Worm (Caenorhabditis elegans) whole organism, late embryonic: Measurements from ENCODE around the gene gcy-12.

Experiments
- Y22D7AL.16 ChIP-seq: sonication (generic microtip); optimal IDR thresholded peaks from 2 replicates; lab custom pipeline; 2016; ENCODE audit warnings: missing genetic modification characterization, missing compliant biosample characterization
- ceh-2 ChIP-seq: sonication (generic microtip); optimal IDR thresholded peaks from 2 replicates; lab custom pipeline; 2016; ENCODE audit warnings: missing genotype, missing genetic modification characterization, missing compliant biosample characterization
- ceh-34 ChIP-seq: sonication (generic microtip); optimal IDR thresholded peaks from 2 replicates; lab custom pipeline; 2016; ENCODE audit warnings: mild to moderate bottlenecking, missing genetic modification characterization, missing compliant biosample characterization
- dmd-4 ChIP-seq: sonication (generic microtip); optimal IDR thresholded peaks from 2 replicates; lab custom pipeline; 2016; ENCODE audit warnings: borderline replicate concordance, missing genetic modification characterization, missing compliant biosample characterization
- elt-2 ChIP-seq: sonication (generic microtip); optimal IDR thresholded peaks from 2 replicates; lab custom pipeline; 2016; ENCODE audit warnings: missing genetic modification reagents, missing genetic modification characterization, missing compliant biosample characterization
- ets-4 ChIP-seq: sonication (generic microtip); optimal IDR thresholded peaks from 2 replicates; lab custom pipeline; 2016; ENCODE audit warnings: missing genetic modification characterization, missing compliant biosample characterization
- nhr-11 ChIP-seq: fragments of 150-350 bp; optimal IDR thresholded peaks from 2 replicates; lab custom pipeline; 2014; ENCODE audit warnings: missing biosample characterization, missing genetic modification characterization
- pha-4 ChIP-seq: fragments of 150-350 bp; optimal IDR thresholded peaks from 2 replicates; lab custom pipeline; 2018; ENCODE audit warnings: missing biosample characterization, missing genetic modification reagents, missing genetic modification characterization
- pqm-1 ChIP-seq: sonication (generic microtip); optimal IDR thresholded peaks from 2 replicates; lab custom pipeline; 2016; ENCODE audit warnings: missing genetic modification characterization, missing compliant biosample characterization
- rnt-1 ChIP-seq: sonication (generic microtip); optimal IDR thresholded peaks from 2 replicates; lab custom pipeline; 2016; ENCODE audit warnings: missing genetic modification characterization, missing compliant biosample characterization
- tbx-2 ChIP-seq: sonication (generic microtip); optimal IDR thresholded peaks from 2 replicates; lab custom pipeline; 2016; ENCODE audit warnings: missing genetic modification characterization, missing compliant biosample characterization
- tbx-7 ChIP-seq: sonication (generic microtip); optimal IDR thresholded peaks from 2 replicates; lab custom pipeline; 2016; ENCODE audit warnings: missing genotype, missing genetic modification characterization, missing compliant biosample characterization

ce11 chrII:5333729-5334255 is 21.9 kb downstream of the gcy-12 start:
- TF ChIP-seq ceh-34 (no peak), pha-4 (tag; lab: Kevin White, UChicago) (no peak), ets-4 (tag; lab: Kevin White, UChicago) (no peak), dmd-4 (tag; lab: Kevin White, UChicago) (no peak), ceh-2 (tag; lab: Kevin White, UChicago) (no peak), nhr-11 (tag; lab: Kevin White, UChicago) (no peak), Y22D7AL.16 (tag; lab: Kevin White, UChicago) (no peak), rnt-1 (tag; lab: Kevin White, UChicago) (no peak), tbx-2 (tag; lab: Kevin White, UChicago) (no peak), elt-2 (peak; percentile 54), tbx-7 (no peak), pqm-1 (no peak)
